Worm (Caenorhabditis elegans): Measurements from ENCODE around the gene dgat-2.

Gene dgat-2

ce11 chrV:17655205-17655604 lies 4.9 kb upstream of the dgat-2 start:
- TF ChIP-seq mml-1 (tag; optimal IDR thresholded peaks at IDR 0.05) (no peak), lin-39 (tag; optimal IDR thresholded peaks at IDR 0.05) (no peak), hmg-11 (tag; optimal IDR thresholded peaks at IDR 0.05) (no peak), lin-15B (tag; optimal IDR thresholded peaks at IDR 0.05) (no peak), ztf-11 (tag; optimal IDR thresholded peaks at IDR 0.05) (no peak), elt-3 (tag; optimal IDR thresholded peaks at IDR 0.05) (no peak), nhr-11 (tag; optimal IDR thresholded peaks at IDR 0.05) (no peak), nhr-76 (tag; optimal IDR thresholded peaks at IDR 0.05) (no peak), zag-1 (tag; optimal IDR thresholded peaks at IDR 0.05) (no peak), egl-27 (tag; optimal IDR thresholded peaks at IDR 0.05) (no peak), fos-1 (tag; optimal IDR thresholded peaks at IDR 0.05) (no peak), nhr-237 (tag; optimal IDR thresholded peaks at IDR 0.05) (no peak), unc-62 (GFP tag; optimal IDR thresholded peaks at IDR 0.05) (no peak), nhr-77 (tag; optimal IDR thresholded peaks at IDR 0.05) (no peak), nhr-12 (tag; optimal IDR thresholded peaks at IDR 0.05) (no peak), pqm-1 (tag; optimal IDR thresholded peaks at IDR 0.05) (no peak), pha-4 (tag; optimal IDR thresholded peaks at IDR 0.05) (no peak), ceh-82 (tag; optimal IDR thresholded peaks at IDR 0.05) (no peak)

- no peak for TF ChIP-seq daf-12 (tag; optimal IDR thresholded peaks at IDR 0.05)
- TF ChIP-seq fos-1 (tag; optimal IDR thresholded peaks at IDR 0.05) = no peak
- no peak for TF ChIP-seq nhr-43 (tag; optimal IDR thresholded peaks at IDR 0.05; ENCODE audit: poor library complexity, severe bottlenecking)
- no peak for TF ChIP-seq skn-1 (tag; optimal IDR thresholded peaks at IDR 0.05)
- TF ChIP-seq fkh-10 (GFP tag; optimal IDR thresholded peaks at IDR 0.05) = no peak
- TF ChIP-seq ceh-9 (tag; optimal IDR thresholded peaks at IDR 0.05) = no peak
These were observed 1.3 kb upstream of the dgat-2 start for ce11 chrV:17658824-17659223.

ce11 chrV:17659228-17659627 lies 875 bp upstream of the dgat-2 start, which contains the start of gene fbxa-108:
Gene fbxa-108 (minus strand): TSS chrV:17659385.
- TF ChIP-seq nhr-25 (tag; optimal IDR thresholded peaks at IDR 0.05) (no peak), snpc-4 (tag; optimal IDR thresholded peaks at IDR 0.05) (peak; percentile 14), pha-4 (tag; optimal IDR thresholded peaks at IDR 0.05) (peak; percentile 71), R02D3.7 (tag; optimal IDR thresholded peaks at IDR 0.05) (no peak), jun-1 (tag; optimal IDR thresholded peaks at IDR 0.05) (peak; percentile 87), nhr-77 (tag; optimal IDR thresholded peaks at IDR 0.05) (no peak), lin-39 (tag; optimal IDR thresholded peaks at IDR 0.05) (no peak), fkh-10 (GFP tag; optimal IDR thresholded peaks at IDR 0.05) (no peak), pqm-1 (tag; optimal IDR thresholded peaks at IDR 0.05) (peak; percentile 99), ZK546.5 (tag; optimal IDR thresholded peaks at IDR 0.05) (no peak), elt-2 (tag; optimal IDR thresholded peaks at IDR 0.05) (peak; percentile 100), ceh-28 (tag; optimal IDR thresholded peaks at IDR 0.05) (peak; percentile 60), nhr-43 (tag; optimal IDR thresholded peaks at IDR 0.05; ENCODE audit: poor library complexity, severe bottlenecking) (no peak)

ce11 chrV:17662260-17662659 lies 2.2 kb downstream of the dgat-2 start:
- no peak for TF ChIP-seq nhr-76 (tag; optimal IDR thresholded peaks at IDR 0.05)
- peak; percentile 81 for TF ChIP-seq pqm-1 (tag; optimal IDR thresholded peaks at IDR 0.05)
- peak; percentile 96 for TF ChIP-seq elt-2 (tag; optimal IDR thresholded peaks at IDR 0.05)

- no peak for TF ChIP-seq aly-2 (tag; optimal IDR thresholded peaks at IDR 0.05)
These were observed 4.3 kb downstream of the dgat-2 start for ce11 chrV:17664367-17664766.

- no peak for TF ChIP-seq nhr-23 (tag; optimal IDR thresholded peaks at IDR 0.05)
- no peak for TF ChIP-seq ama-1 (optimal IDR thresholded peaks at IDR 0.05)
- TF ChIP-seq unc-39 (tag; optimal IDR thresholded peaks at IDR 0.05) = no peak
- no peak for TF ChIP-seq elt-1 (tag; optimal IDR thresholded peaks at IDR 0.05)
These were observed 5.8 kb downstream of the dgat-2 start, which contains the start of gene F59A1.11 for ce11 chrV:17665906-17666305. Gene F59A1.11 (minus strand): TSS chrV:17666006.
